Worm (Caenorhabditis elegans) whole organism, midembryonic: ENCODE results near the gene Y56A3A.33.
"Not testable (repeated sequence)": the region's sequence is repeated elsewhere in the genome, so short reads cannot be mapped to it uniquely, and the experiment has no call there.

ENCODE experiments used
- T22C8.4 ChIP-seq: fragments of 200-800 bp; sonication (Bioruptor generic); IDR thresholded peaks from 2 replicates; pipeline ENCODE4 v1.3.6; 2022; ENCODE audit warnings: missing genetic modification characterization, missing compliant biosample characterization
- cog-1 ChIP-seq: sonication (generic microtip); optimal IDR thresholded peaks from 2 replicates; lab custom pipeline; 2016; ENCODE audit warnings: missing genetic modification characterization, missing compliant biosample characterization
- flt-1 ChIP-seq: fragments of 200-800 bp; sonication (Bioruptor generic); IDR thresholded peaks from 2 replicates; pipeline ENCODE4 v1.3.6; 2022; ENCODE audit warnings: missing genetic modification characterization, missing compliant biosample characterization
- ref-1 ChIP-seq: fragments of 200-800 bp; sonication (Bioruptor generic); conservative IDR thresholded peaks from 2 replicates; pipeline ENCODE4 v1.3.6; 2022; ENCODE audit warnings: missing genetic modification reagents, missing genetic modification characterization, missing compliant biosample characterization
- tab-1 ChIP-seq: fragments of 200-800 bp; sonication (Bioruptor generic); IDR thresholded peaks from 2 replicates; pipeline ENCODE4 v1.3.6; 2022; ENCODE audit warnings: missing genetic modification characterization, missing compliant biosample characterization
- ztf-29 ChIP-seq: fragments of 200-800 bp; sonication (Bioruptor generic); IDR thresholded peaks from 2 replicates; pipeline ENCODE4 v1.3.6; 2022; ENCODE audit warnings: missing genetic modification reagents, missing genetic modification characterization, missing compliant biosample characterization

- not testable (repeated sequence) for TF ChIP-seq ref-1; ztf-29; T22C8.4; flt-1 (GFP tag; lab: Robert Waterston, UW); cog-1 (tag; lab: Kevin White, UChicago); tab-1 (GFP tag; lab: Robert Waterston, UW)
Observed at ce11 chrIII:11967049-11967448, 35.7 kb downstream of the Y56A3A.33 start.
